Fruit fly (Drosophila melanogaster) Kc167 (cell line): ENCODE measurements around the gene AdamTS-A.

Experiments used
- Myc ChIP-seq: fragments of >200 bp; optimal IDR thresholded peaks from 2 replicates; lab custom pipeline; 2017; ENCODE audit warnings: missing external identifiers
- Sin3A ChIP-seq: fragments of >200 bp; optimal IDR thresholded peaks from 2 replicates; lab custom pipeline; 2018; ENCODE audit warnings: missing external identifiers
- h ChIP-seq: fragments of >200 bp; optimal IDR thresholded peaks from 3 replicates; lab custom pipeline; 2018; ENCODE audit warnings: missing external identifiers
- insv ChIP-seq: fragments of >200 bp; optimal IDR thresholded peaks from 3 replicates; lab custom pipeline; 2018; ENCODE audit warnings: missing external identifiers
- psq ChIP-seq: fragments of >200 bp; optimal IDR thresholded peaks from 2 replicates; lab custom pipeline; 2017; ENCODE audit warnings: missing external identifiers
- ttk ChIP-seq: sonication (Bioruptor generic); optimal IDR thresholded peaks from 2 replicates; lab custom pipeline; 2017; ENCODE audit warnings: missing external identifiers

dm6 chr3R:15463172-15463571 lies 12.8 kb downstream of the AdamTS-A start:
- TF ChIP-seq Myc (lab: Kevin White, UChicago) (no peak), psq (lab: Kevin White, UChicago) (no peak), h (lab: Kevin White, UChicago) (no peak), insv (lab: Kevin White, UChicago) (no peak), Sin3A (no peak), ttk (lab: Kevin White, UChicago) (no peak)
